Worm (Caenorhabditis elegans): ENCODE data around the gene F58D2.4.

- TF ChIP-seq ets-4 (tag; optimal IDR thresholded peaks at IDR 0.05): no peak
- no peak for TF ChIP-seq dmd-4 (tag; optimal IDR thresholded peaks at IDR 0.05; ENCODE audit: borderline replicate concordance)
- no peak for TF ChIP-seq ceh-6 (GFP tag; optimal IDR thresholded peaks at IDR 0.05)
- no peak for TF ChIP-seq sox-2 (GFP tag; IDR thresholded peaks at IDR 0.05)
- no peak for TF ChIP-seq F13H6.1 (tag; optimal IDR thresholded peaks at IDR 0.05)
- TF ChIP-seq tbx-2 (tag; optimal IDR thresholded peaks at IDR 0.05): no peak
- no peak for TF ChIP-seq pros-1 (tag; optimal IDR thresholded peaks at IDR 0.05)
- TF ChIP-seq pha-4 (tag; optimal IDR thresholded peaks at IDR 0.05): no peak
Observed at ce11 chrIV:13165181-13165580, 23.7 kb downstream of the F58D2.4 start, which contains the start of gene scl-14.

All from whole organism, late embryonic.